Fruit fly (Drosophila melanogaster) whole organism, embryonic: ENCODE results near the gene Ube4B.

Experiments
- ATbp ChIP-seq: fragments of 200-800 bp; sonication (Bioruptor generic); optimal IDR thresholded peaks from 2 replicates; lab custom pipeline; 2017; ENCODE audit warnings: missing biosample characterization, mild to moderate bottlenecking, missing genetic modification characterization, missing genetic modification reagents
- Atf-2 ChIP-seq: fragments of 200-800 bp; sonication (Bioruptor generic); optimal IDR thresholded peaks from 2 replicates; lab custom pipeline; 2016; ENCODE audit warnings: missing biosample characterization, missing genetic modification characterization
- B-H1 ChIP-seq: fragments of 200-800 bp; sonication (Bioruptor generic); IDR thresholded peaks from 3 replicates; pipeline ENCODE4 v1.3.6; 2022; ENCODE audit warnings: missing biosample characterization, missing genetic modification characterization
- CG10209 ChIP-seq: fragments of 200-800 bp; sonication (Bioruptor generic); optimal IDR thresholded peaks from 3 replicates; lab custom pipeline; 2017; ENCODE audit warnings: missing biosample characterization, mild to moderate bottlenecking, missing genetic modification characterization, missing genetic modification reagents
- CG10274 ChIP-seq: fragments of 200-800 bp; sonication (Bioruptor generic); optimal IDR thresholded peaks from 3 replicates; lab custom pipeline; 2017; ENCODE audit warnings: missing biosample characterization, mild to moderate bottlenecking, missing genetic modification characterization
- CG11456 ChIP-seq: fragments of 200-800 bp; sonication (Bioruptor generic); IDR thresholded peaks from 3 replicates; pipeline ENCODE4 v1.3.6; 2022; ENCODE audit warnings: missing biosample characterization, missing genetic modification characterization
- CG11696 ChIP-seq: fragments of 200-800 bp; sonication (Bioruptor generic); IDR thresholded peaks from 2 replicates; pipeline ENCODE4 v1.3.6; 2022; ENCODE audit warnings: missing biosample characterization, missing genetic modification characterization
- CG12155 ChIP-seq: fragments of 200-800 bp; sonication (Bioruptor generic); optimal IDR thresholded peaks from 3 replicates; lab custom pipeline; 2016; ENCODE audit warnings: missing biosample characterization, missing genetic modification characterization
- CG13775 ChIP-seq: fragments of 200-800 bp; sonication (Bioruptor generic); optimal IDR thresholded peaks from 3 replicates; lab custom pipeline; 2017; ENCODE audit warnings: missing biosample characterization, mild to moderate bottlenecking, missing genetic modification characterization
- CG17359 ChIP-seq: fragments of 200-800 bp; sonication (Bioruptor generic); optimal IDR thresholded peaks from 3 replicates; lab custom pipeline; 2018; ENCODE audit warnings: missing biosample characterization, mild to moderate bottlenecking, missing genetic modification characterization, moderate library complexity
- CG18262 ChIP-seq: fragments of 200-800 bp; optimal IDR thresholded peaks from 3 replicates; lab custom pipeline; 2019; ENCODE audit warnings: missing biosample characterization, mild to moderate bottlenecking, missing genetic modification characterization, moderate library complexity
- CG1832 ChIP-seq: fragments of 200-800 bp; sonication (Bioruptor generic); optimal IDR thresholded peaks from 2 replicates; lab custom pipeline; 2017; ENCODE audit warnings: missing biosample characterization, mild to moderate bottlenecking, missing genetic modification characterization, inconsistent platforms
- CG2120 ChIP-seq: fragments of 200-800 bp; sonication (Bioruptor generic); optimal IDR thresholded peaks from 3 replicates; lab custom pipeline; 2016; ENCODE audit warnings: missing biosample characterization, missing genetic modification characterization
- CG2678 ChIP-seq: fragments of 200-800 bp; sonication (Bioruptor generic); optimal IDR thresholded peaks from 3 replicates; lab custom pipeline; 2019; ENCODE audit warnings: missing biosample characterization, mild to moderate bottlenecking, missing genetic modification characterization, moderate library complexity
- CG32772 ChIP-seq: fragments of 200-800 bp; sonication (Bioruptor generic); IDR thresholded peaks from 2 replicates; pipeline ENCODE4 v1.3.6; 2022; ENCODE audit warnings: missing biosample characterization, missing genetic modification characterization
- CG3281 ChIP-seq: fragments of 200-800 bp; sonication (Bioruptor generic); optimal IDR thresholded peaks from 3 replicates; lab custom pipeline; 2017; ENCODE audit warnings: missing biosample characterization, mild to moderate bottlenecking, missing genetic modification characterization
- CG6689 ChIP-seq: fragments of 200-800 bp; sonication (Bioruptor generic); IDR thresholded peaks from 2 replicates; pipeline ENCODE4 v1.3.6; 2022; ENCODE audit warnings: missing biosample characterization, missing genetic modification characterization
- D ChIP-seq, 2 experiments: fragments of 200-800 bp in 1 of 2; fragments of >200 bp in 1 of 2; sonication (Bioruptor generic) in 1 of 2; optimal IDR thresholded peaks; 2 replicates in 1 of 2; 3 replicates in 1 of 2; lab custom pipeline; 2017; ENCODE audit warnings: mild to moderate bottlenecking in 1 of 2, missing biosample characterization in 1 of 2, missing genetic modification characterization in 1 of 2, missing genetic modification reagents in 1 of 2
- Dad ChIP-seq: fragments of 200-800 bp; sonication (Bioruptor generic); optimal IDR thresholded peaks from 3 replicates; lab custom pipeline; 2016; ENCODE audit warnings: missing biosample characterization, missing genetic modification characterization
- Dbx ChIP-seq: fragments of 200-800 bp; sonication (Bioruptor generic); IDR thresholded peaks from 3 replicates; pipeline ENCODE4 v1.3.6; 2022; ENCODE audit warnings: missing biosample characterization, missing genetic modification characterization
- Dek ChIP-seq: fragments of 200-800 bp; sonication (Bioruptor generic); optimal IDR thresholded peaks from 3 replicates; lab custom pipeline; 2019; ENCODE audit warnings: missing biosample characterization, mild to moderate bottlenecking, missing genetic modification characterization, moderate library complexity
- Fer1 ChIP-seq: fragments of 200-800 bp; sonication (Bioruptor generic); optimal IDR thresholded peaks from 2 replicates; lab custom pipeline; 2017; ENCODE audit warnings: missing biosample characterization, mild to moderate bottlenecking, missing genetic modification characterization
- GATAe ChIP-seq: fragments of 200-800 bp; sonication (Bioruptor generic); conservative IDR thresholded peaks from 2 replicates; pipeline ENCODE4 v1.3.6; 2022; ENCODE audit warnings: missing biosample characterization, missing genetic modification characterization
- H2.0 ChIP-seq: fragments of 200-800 bp; sonication (Bioruptor generic); IDR thresholded peaks from 2 replicates; pipeline ENCODE4 v1.3.6; 2022; ENCODE audit warnings: missing biosample characterization, missing genetic modification characterization
- Hsf ChIP-seq: fragments of 200-800 bp; sonication (Bioruptor generic); optimal IDR thresholded peaks from 3 replicates; lab custom pipeline; 2016; ENCODE audit warnings: missing biosample characterization, missing genetic modification characterization
- MTF-1 ChIP-seq: fragments of 200-800 bp; sonication (Bioruptor generic); optimal IDR thresholded peaks from 2 replicates; lab custom pipeline; 2018; ENCODE audit warnings: missing biosample characterization, mild to moderate bottlenecking, missing genetic modification characterization, borderline replicate concordance
- NC2α ChIP-seq: fragments of 200-800 bp; sonication (Bioruptor generic); optimal IDR thresholded peaks from 2 replicates; lab custom pipeline; 2016; ENCODE audit warnings: missing biosample characterization, missing genetic modification characterization
- Opbp ChIP-seq: fragments of 200-800 bp; sonication (Bioruptor generic); IDR thresholded peaks from 3 replicates; pipeline ENCODE4 v1.3.6; 2022; ENCODE audit warnings: missing biosample characterization, missing genetic modification characterization; ENCODE audit not compliant: partially characterized antibody
- Sox100B ChIP-seq: fragments of 200-800 bp; sonication (Bioruptor generic); optimal IDR thresholded peaks from 3 replicates; lab custom pipeline; 2018; ENCODE audit warnings: missing biosample characterization, mild to moderate bottlenecking, missing genetic modification characterization
- Xbp1 ChIP-seq: fragments of 200-800 bp; sonication (Bioruptor generic); optimal IDR thresholded peaks from 3 replicates; lab custom pipeline; 2016; ENCODE audit warnings: missing biosample characterization, mild to moderate bottlenecking, missing genetic modification characterization
- Xrp1 ChIP-seq: fragments of 200-800 bp; sonication (Bioruptor generic); IDR thresholded peaks from 2 replicates; pipeline ENCODE4 v1.3.6; 2022; ENCODE audit warnings: missing biosample characterization, missing genetic modification characterization
- bcd ChIP-seq: fragments of 200-800 bp; sonication (Bioruptor generic); optimal IDR thresholded peaks from 2 replicates; lab custom pipeline; 2017; ENCODE audit warnings: missing biosample characterization, mild to moderate bottlenecking, missing genetic modification characterization
- chif ChIP-seq, 2 experiments: fragments of 200-800 bp; sonication (Bioruptor generic); optimal IDR thresholded peaks; 3 replicates each; lab custom pipeline; 2016; ENCODE audit warnings: missing biosample characterization in 2 of 2, missing genetic modification characterization in 2 of 2
- dpn ChIP-seq, 2 experiments: fragments of 200-800 bp; sonication (Bioruptor generic); optimal IDR thresholded peaks; 3 replicates each; lab custom pipeline; 2016; ENCODE audit warnings: missing biosample characterization in 2 of 2, missing genetic modification characterization in 2 of 2
- emc ChIP-seq: fragments of 200-800 bp; sonication (Bioruptor generic); optimal IDR thresholded peaks from 2 replicates; lab custom pipeline; 2016; ENCODE audit warnings: missing biosample characterization, missing genetic modification characterization
- fd64A ChIP-seq: fragments of 200-800 bp; sonication (Bioruptor generic); optimal IDR thresholded peaks from 3 replicates; lab custom pipeline; 2018; ENCODE audit warnings: missing biosample characterization, mild to moderate bottlenecking, missing genetic modification characterization
- gce ChIP-seq: fragments of 200-800 bp; sonication (Bioruptor generic); IDR thresholded peaks from 3 replicates; pipeline ENCODE4 v1.3.6; 2022; ENCODE audit warnings: missing biosample characterization, missing genetic modification characterization
- jigr1 ChIP-seq: fragments of 200-800 bp; sonication (Bioruptor generic); IDR thresholded peaks from 3 replicates; pipeline ENCODE4 v1.3.6; 2022; ENCODE audit warnings: missing biosample characterization, missing genetic modification characterization
- ken ChIP-seq: fragments of 200-800 bp; sonication (Bioruptor generic); IDR thresholded peaks from 3 replicates; pipeline ENCODE4 v1.3.6; 2022; ENCODE audit warnings: missing biosample characterization, missing genetic modification characterization
- klu ChIP-seq: fragments of 200-800 bp; sonication (Bioruptor generic); IDR thresholded peaks from 2 replicates; pipeline ENCODE4 v1.3.6; 2022; ENCODE audit warnings: missing biosample characterization, missing genetic modification characterization
- nau ChIP-seq: fragments of 200-800 bp; sonication (Bioruptor generic); optimal IDR thresholded peaks from 3 replicates; lab custom pipeline; 2017; ENCODE audit warnings: missing biosample characterization, mild to moderate bottlenecking, missing genetic modification characterization, missing genetic modification reagents
- pan ChIP-seq, 4 experiments: fragments of >200 bp in 3 of 4; fragments of 200-800 bp in 1 of 4; sonication (Bioruptor generic) in 1 of 4; optimal IDR thresholded peaks in 3 of 4; IDR thresholded peaks in 1 of 4; 2 replicates each; pipeline versions ENCODE4 v1.3.6 to Lab custom; 2017 to 2022; ENCODE audit warnings: missing biosample characterization in 2 of 4, missing genetic modification characterization in 2 of 4, mixed read lengths in 1 of 4
- peb ChIP-seq: fragments of 200-800 bp; sonication (Bioruptor generic); IDR thresholded peaks from 2 replicates; pipeline ENCODE4 v1.3.6; 2022; ENCODE audit warnings: missing biosample characterization, missing genetic modification characterization
- pita ChIP-seq: fragments of 200-800 bp; sonication (Bioruptor generic); optimal IDR thresholded peaks from 2 replicates; lab custom pipeline; 2017; ENCODE audit warnings: missing biosample characterization, mild to moderate bottlenecking, missing genetic modification characterization
- run ChIP-seq: fragments of 200-800 bp; sonication (Bioruptor generic); optimal IDR thresholded peaks from 3 replicates; lab custom pipeline; 2018; ENCODE audit warnings: missing biosample characterization, mild to moderate bottlenecking, missing genetic modification characterization
- sisA ChIP-seq: fragments of 200-800 bp; sonication (Bioruptor generic); IDR thresholded peaks from 2 replicates; pipeline ENCODE4 v1.3.6; 2022; ENCODE audit warnings: missing biosample characterization, missing genetic modification characterization
- sqz ChIP-seq: fragments of 200-800 bp; sonication (Bioruptor generic); optimal IDR thresholded peaks from 3 replicates; lab custom pipeline; 2018; ENCODE audit warnings: missing biosample characterization, mild to moderate bottlenecking, missing genetic modification characterization
- tgo ChIP-seq: fragments of 200-800 bp; sonication (Bioruptor generic); IDR thresholded peaks from 3 replicates; pipeline ENCODE4 v1.3.6; 2022; ENCODE audit warnings: missing biosample characterization, missing genetic modification characterization
- tin ChIP-seq: fragments of 200-800 bp; sonication (Bioruptor generic); optimal IDR thresholded peaks from 3 replicates; lab custom pipeline; 2016; ENCODE audit warnings: missing biosample characterization, missing genetic modification characterization
- zen ChIP-seq: fragments of 200-800 bp; sonication (Bioruptor generic); optimal IDR thresholded peaks from 3 replicates; lab custom pipeline; 2018; ENCODE audit warnings: missing biosample characterization, mild to moderate bottlenecking, missing genetic modification characterization, moderate library complexity

Ube4B gene

dm6 chr2L:12982107-12982506 lies 37.1 kb downstream of the Ube4B start (continued):
- TF ChIP-seq klu (GFP tag; lab: Robert Waterston, UW) (no peak), peb (no peak), pan (optimal IDR thresholded peaks at IDR 0.05; lab: Kevin White, UChicago) (no peak), pan (GFP tag; optimal IDR thresholded peaks at IDR 0.05 in 1 of 2, IDR thresholded peaks at IDR 0.05 in 1 of 2) (no peak), GATAe (no peak), Opbp (GFP tag; lab: Robert Waterston, UW) (no peak), run (no peak), ken (GFP tag; lab: Robert Waterston, UW) (0 out of 3 replicates have a peak, but pooled peaks have one; percentile 20), nau (GFP tag; lab: Kevin White, UChicago) (no peak), B-H1 (no peak), Xbp1 (no peak), CG10209 (peak; percentile 2), CG2120 (GFP tag; lab: Kevin White, UChicago) (peak; percentile 17), H2.0 (GFP tag; lab: Robert Waterston, UW) (peak; percentile 37; the same call in 1 of the 2 replicates), NC2α (no peak), chif (GFP tag; optimal IDR thresholded peaks at IDR 0.05; lab: Kevin White, UChicago) (no peak), CG2678 (tag; lab: Kevin White, UChicago) (peak; percentile 25), Hsf (no peak), Atf-2 (GFP tag; lab: Kevin White, UChicago) (no peak), CG3281 (no peak), D (optimal IDR thresholded peaks at IDR 0.05; lab: Kevin White, UChicago) (no peak), D (GFP tag; optimal IDR thresholded peaks at IDR 0.05; lab: Kevin White, UChicago) (no peak), dpn (GFP tag; optimal IDR thresholded peaks at IDR 0.05; lab: Kevin White, UChicago) (no peak), CG18262 (peak; percentile 24), zen (tag; lab: Kevin White, UChicago) (peak; percentile 21), CG11696 (GFP tag; lab: Robert Waterston, UW) (no peak), jigr1 (GFP tag; lab: Robert Waterston, UW) (no peak), Dad (GFP tag; lab: Kevin White, UChicago) (no peak), Fer1 (GFP tag; lab: Kevin White, UChicago) (peak; percentile 7), CG11456 (GFP tag; lab: Robert Waterston, UW) (0 out of 3 replicates have a peak, but pooled peaks have one; percentile 57), Sox100B (GFP tag; lab: Kevin White, UChicago) (no peak), ATbp (GFP tag; lab: Kevin White, UChicago) (no peak), CG1832 (GFP tag; lab: Kevin White, UChicago) (no peak), sisA (GFP tag; lab: Robert Waterston, UW) (no peak), CG13775 (GFP tag; lab: Kevin White, UChicago) (no peak), tgo (GFP tag; lab: Robert Waterston, UW) (peak; percentile 18; the same call in 1 of the 3 replicates), CG12155 (GFP tag; lab: Kevin White, UChicago) (no peak), Dbx (GFP tag; lab: Robert Waterston, UW) (no peak), emc (GFP tag; lab: Kevin White, UChicago) (no peak), Xrp1 (GFP tag; lab: Robert Waterston, UW) (peak; percentile 42; the same call in 1 of the 2 replicates), CG32772 (GFP tag; lab: Robert Waterston, UW) (0 out of 2 replicates have a peak, but pooled peaks have one; percentile 35), sqz (no peak), CG17359 (peak; percentile 12), tin (GFP tag; lab: Kevin White, UChicago) (no peak), bcd (no peak), CG10274 (GFP tag; lab: Kevin White, UChicago) (no peak), MTF-1 (no peak), CG6689 (peak; percentile 50; the same call in 1 of the 2 replicates), pita (GFP tag; lab: Kevin White, UChicago) (no peak), fd64A (no peak), gce (GFP tag; lab: Robert Waterston, UW) (no peak), Dek (tag; lab: Kevin White, UChicago) (no peak)
